Fruit fly (Drosophila melanogaster): ENCODE results near the gene smal.

dm6 chr2L:6249421-6249820 lies 70.5 kb downstream of the smal start:
- TF ChIP-seq ttk (optimal IDR thresholded peaks at IDR 0.05) (no peak), Sin3A (optimal IDR thresholded peaks at IDR 0.05) (no peak)

Data from Kc167 (cell line).